Fruit fly (Drosophila melanogaster): Measurements from ENCODE around the gene Mettl14.

The Mettl14 gene

dm6 chr2L:8284913-8285619, 23.2 kb upstream of the Mettl14 start (continued):
- TF ChIP-seq sc (optimal IDR thresholded peaks at IDR 0.05), result no peak
- no peak for TF ChIP-seq sc (GFP tag; optimal IDR thresholded peaks at IDR 0.05)
- no peak for TF ChIP-seq CG11695 (GFP tag; IDR thresholded peaks at IDR 0.05)
- TF ChIP-seq run (tag; optimal IDR thresholded peaks at IDR 0.05), result no peak
- peak; percentile 3 for TF ChIP-seq Abd-B (GFP tag; optimal IDR thresholded peaks at IDR 0.05)
- TF ChIP-seq dmrt99B (tag; optimal IDR thresholded peaks at IDR 0.05), result peak; percentile 43
- no peak for TF ChIP-seq CG11723 (GFP tag; optimal IDR thresholded peaks at IDR 0.05)
- no peak for TF ChIP-seq CG9215 (GFP tag; IDR thresholded peaks at IDR 0.05)
- TF ChIP-seq CG11247 (GFP tag; IDR thresholded peaks at IDR 0.05), result no peak
- no peak for TF ChIP-seq seq (GFP tag; IDR thresholded peaks at IDR 0.05)
- TF ChIP-seq CG17912 (GFP tag; optimal IDR thresholded peaks at IDR 0.05), result no peak
- no peak for TF ChIP-seq exex (tag; optimal IDR thresholded peaks at IDR 0.05)
- peak in 1 of 2 experiments; percentile 61 for TF ChIP-seq bsh (GFP tag; optimal IDR thresholded peaks at IDR 0.05)
- TF ChIP-seq nerfin-2 (GFP tag; IDR thresholded peaks at IDR 0.05; ENCODE audit: partially characterized antibody), result no peak
- TF ChIP-seq sd (tag; optimal IDR thresholded peaks at IDR 0.05), result no peak
- no peak for TF ChIP-seq ro (GFP tag; IDR thresholded peaks at IDR 0.05)
- TF ChIP-seq al (GFP tag; IDR thresholded peaks at IDR 0.05), result no peak
- TF ChIP-seq CG13424 (tag; optimal IDR thresholded peaks at IDR 0.05), result no peak
- 0 out of 2 replicates have a peak, but pooled peaks have one; percentile 1 for TF ChIP-seq crol (GFP tag; IDR thresholded peaks at IDR 0.05)
- peak; percentile 5 for TF ChIP-seq CG17829 (tag; optimal IDR thresholded peaks at IDR 0.05)
- TF ChIP-seq Stat92E (GFP tag; optimal IDR thresholded peaks at IDR 0.05), result no peak
- TF ChIP-seq vvl (GFP tag; IDR thresholded peaks at IDR 0.05), result no peak
- no peak for TF ChIP-seq zen2 (GFP tag; IDR thresholded peaks at IDR 0.05; ENCODE audit: partially characterized antibody)
- TF ChIP-seq HmgZ (tag; optimal IDR thresholded peaks at IDR 0.05), result no peak
- no peak for TF ChIP-seq gsb-n (tag; optimal IDR thresholded peaks at IDR 0.05)
- TF ChIP-seq repo (GFP tag; optimal IDR thresholded peaks at IDR 0.05), result no peak
- peak; percentile 49 for TF ChIP-seq CG31441 (GFP tag; IDR thresholded peaks at IDR 0.05)
- TF ChIP-seq Rfx (GFP tag; IDR thresholded peaks at IDR 0.05), result no peak
- no peak for TF ChIP-seq CG10462 (GFP tag; optimal IDR thresholded peaks at IDR 0.05)
- no peak for TF ChIP-seq Hmr (GFP tag; optimal IDR thresholded peaks at IDR 0.05)
- no peak for TF ChIP-seq tgo (GFP tag; IDR thresholded peaks at IDR 0.05)
- TF ChIP-seq Bdp1 (GFP tag; optimal IDR thresholded peaks at IDR 0.05), result no peak
- TF ChIP-seq CG9932 (GFP tag; IDR thresholded peaks at IDR 0.05), result no peak
- no peak for TF ChIP-seq ash1 (GFP tag; optimal IDR thresholded peaks at IDR 0.05)
- no peak for TF ChIP-seq usp (GFP tag; optimal IDR thresholded peaks at IDR 0.05)
- no peak for TF ChIP-seq Nf-YB (GFP tag; optimal IDR thresholded peaks at IDR 0.05)
- TF ChIP-seq fu2 (GFP tag; optimal IDR thresholded peaks at IDR 0.05), result no peak
- no peak for TF ChIP-seq D (optimal IDR thresholded peaks at IDR 0.05)
- no peak for TF ChIP-seq D (GFP tag; optimal IDR thresholded peaks at IDR 0.05)
- TF ChIP-seq Hmx (GFP tag; optimal IDR thresholded peaks at IDR 0.05), result no peak
- TF ChIP-seq Dfd (GFP tag; optimal IDR thresholded peaks at IDR 0.05), result no peak
- TF ChIP-seq sob (GFP tag; IDR thresholded peaks at IDR 0.05), result no peak
- TF ChIP-seq CrebB (tag; optimal IDR thresholded peaks at IDR 0.05), result no peak
- TF ChIP-seq mam (GFP tag; optimal IDR thresholded peaks at IDR 0.05), result no peak
- TF ChIP-seq dpn (GFP tag; optimal IDR thresholded peaks at IDR 0.05), result peak in 1 of 2 experiments; percentile 3
- TF ChIP-seq CG14667 (GFP tag; IDR thresholded peaks at IDR 0.05), result no peak
- TF ChIP-seq HmgD (GFP tag; optimal IDR thresholded peaks at IDR 0.05), result no peak
- no peak for TF ChIP-seq her (GFP tag; optimal IDR thresholded peaks at IDR 0.05)
- peak; percentile 58 for TF ChIP-seq Asciz (GFP tag; optimal IDR thresholded peaks at IDR 0.05)
- peak; percentile 3 for TF ChIP-seq CG10267 (tag; optimal IDR thresholded peaks at IDR 0.05)
- no peak for TF ChIP-seq Atf6 (GFP tag; IDR thresholded peaks at IDR 0.05)
